Worm (Caenorhabditis elegans): ENCODE results near the gene sft-4.

DNA sequence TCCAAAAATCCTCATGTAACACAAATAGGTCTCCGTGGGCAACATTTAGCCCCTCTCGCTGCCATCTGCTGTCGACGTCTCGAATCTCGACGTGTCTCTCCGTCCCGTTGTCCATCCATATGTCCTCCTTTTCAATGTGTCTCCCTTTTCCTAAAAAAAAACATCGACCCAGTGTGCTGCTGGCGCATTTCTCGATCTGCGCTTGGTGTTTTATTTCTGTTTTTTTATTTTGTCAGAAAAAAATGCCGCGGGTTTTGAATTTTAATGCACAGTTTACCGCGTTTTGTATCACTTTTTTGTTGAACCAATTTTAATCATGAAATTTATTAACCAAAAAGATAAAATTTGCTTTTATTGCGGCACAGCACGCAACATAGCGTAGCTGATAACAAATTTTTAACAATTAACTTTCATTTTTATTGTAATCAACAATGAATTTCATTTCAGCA is 4.7 kb downstream of the sft-4 start:
- no peak for TF ChIP-seq fos-1 (tag; optimal IDR thresholded peaks at IDR 0.05)
- peak; percentile 71 for TF ChIP-seq dpl-1 (GFP tag; optimal IDR thresholded peaks at IDR 0.05)
- TF ChIP-seq mep-1 (tag; optimal IDR thresholded peaks at IDR 0.05), result peak; percentile 83
